Worm (Caenorhabditis elegans) whole organism, L2 larva: ENCODE data around the gene F38E9.4.

Experiments used
- ZK546.5 ChIP-seq: sonication (generic microtip); optimal IDR thresholded peaks from 2 replicates; lab custom pipeline; 2017; ENCODE audit warnings: missing biosample characterization, missing genetic modification characterization
- peb-1 ChIP-seq: fragments of 150-350 bp; optimal IDR thresholded peaks from 2 replicates; lab custom pipeline; 2014; ENCODE audit warnings: missing biosample characterization, missing genetic modification characterization
- unc-39 ChIP-seq: fragments of 150-350 bp; optimal IDR thresholded peaks from 2 replicates; lab custom pipeline; 2014; ENCODE audit warnings: missing biosample characterization, missing genetic modification characterization

DNA sequence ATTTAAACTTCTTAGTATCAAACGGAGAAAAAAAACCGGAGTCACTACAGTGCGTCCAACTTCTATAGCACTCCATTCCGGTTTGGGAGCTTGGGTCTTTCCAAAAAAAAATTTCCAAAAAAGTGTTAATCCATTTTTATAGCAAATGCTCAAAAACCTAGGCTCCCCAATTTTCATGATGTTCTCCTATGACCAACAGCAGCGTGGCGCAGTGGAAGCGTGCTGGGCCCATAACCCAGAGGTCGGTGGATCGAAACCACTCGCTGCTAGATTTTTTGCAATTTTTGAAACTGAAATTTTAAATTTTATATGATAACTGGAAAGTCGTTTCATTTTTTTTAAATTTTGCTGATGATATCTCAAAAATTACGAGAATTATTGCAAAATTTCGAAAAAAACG is 10.8 kb upstream of the F38E9.4 start:
- TF ChIP-seq peb-1 (tag; lab: Kevin White, UChicago) (no peak), ZK546.5 (tag; lab: Kevin White, UChicago) (no peak), unc-39 (tag; lab: Kevin White, UChicago) (no peak)
